Worm (Caenorhabditis elegans): ENCODE data around the gene srh-129.

DNA sequence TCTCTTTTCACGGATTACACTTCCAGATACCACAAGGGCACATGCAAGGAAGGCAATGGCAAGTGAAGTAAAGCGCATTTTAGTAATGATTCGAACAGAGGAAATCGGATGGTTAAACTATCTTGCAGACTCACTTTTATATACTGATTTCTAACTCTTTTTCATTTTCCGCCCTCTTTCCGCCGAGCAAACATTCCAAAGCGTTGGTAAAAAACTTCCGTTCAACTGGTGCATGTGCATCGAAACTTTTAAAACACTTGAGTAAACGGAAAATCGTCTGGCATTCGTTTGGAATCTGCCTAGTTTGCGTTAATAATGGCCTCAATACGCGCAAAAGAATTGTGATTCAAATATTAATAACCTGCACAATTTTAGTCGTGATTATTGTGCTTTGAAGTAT is 21.0 kb upstream of the srh-129 start, which contains the start of gene abu-7:
- no peak for TF ChIP-seq tbx-11 (GFP tag; IDR thresholded peaks at IDR 0.05)
- no peak for TF ChIP-seq ama-1 (optimal IDR thresholded peaks at IDR 0.05)
- no peak for TF ChIP-seq ceh-36 (tag; optimal IDR thresholded peaks at IDR 0.05)
- TF ChIP-seq hnd-1 (tag; optimal IDR thresholded peaks at IDR 0.05): no peak
- no peak for TF ChIP-seq hmbx-1 (tag; optimal IDR thresholded peaks at IDR 0.05)
- TF ChIP-seq ceh-13 (GFP tag; optimal IDR thresholded peaks at IDR 0.05): no peak
- TF ChIP-seq hmg-4 (GFP tag; optimal IDR thresholded peaks at IDR 0.05): no peak
- no peak for TF ChIP-seq B0310.2 (tag; optimal IDR thresholded peaks at IDR 0.05)
- TF ChIP-seq scrt-1 (GFP tag; IDR thresholded peaks at IDR 0.05): no peak

All from whole organism, early embryonic.